Worm (Caenorhabditis elegans) whole organism, L2 larva: Measurements from ENCODE around the gene C55A6.6.

Source experiments
- R02D3.7 ChIP-seq: fragments of 150-350 bp; optimal IDR thresholded peaks from 2 replicates; lab custom pipeline; 2014; ENCODE audit warnings: missing biosample characterization, missing genetic modification characterization
- fos-1 ChIP-seq: fragments of 150-350 bp; optimal IDR thresholded peaks from 2 replicates; lab custom pipeline; 2014; ENCODE audit warnings: missing biosample characterization, missing genetic modification characterization
- nhr-6 ChIP-seq: fragments of 150-350 bp; optimal IDR thresholded peaks from 2 replicates; lab custom pipeline; 2014; ENCODE audit warnings: missing biosample characterization, missing genetic modification characterization

DNA sequence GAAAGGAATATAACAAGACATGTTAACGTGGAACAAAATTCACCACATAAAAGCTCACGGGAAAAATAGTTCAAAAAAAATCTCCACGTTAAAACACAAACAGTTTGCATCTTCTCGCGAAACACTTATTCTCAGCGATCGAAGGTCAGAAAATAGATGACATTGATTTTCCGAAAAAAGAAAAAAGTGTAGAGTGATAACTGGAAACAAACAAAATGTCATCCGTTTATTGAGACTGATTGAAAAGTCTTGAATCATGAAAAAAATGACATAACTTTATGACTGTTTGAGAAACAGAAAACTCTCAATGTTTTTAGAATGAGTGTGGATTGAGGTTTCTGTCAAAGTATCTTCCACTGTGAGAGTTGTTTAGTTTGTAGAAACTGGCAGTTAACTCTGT, 3.3 kb upstream of the C55A6.6 start, which contains the start of gene C55A6.4:
- no peak for TF ChIP-seq R02D3.7
- no peak for TF ChIP-seq fos-1
- TF ChIP-seq nhr-6 (tag; lab: Kevin White, UChicago) = no peak
